Worm (Caenorhabditis elegans): ENCODE results near the gene R10H10.4.

ce11 chrIV:10347528-10347927 lies 47.2 kb downstream of the R10H10.4 start:
- TF ChIP-seq ama-1 (optimal IDR thresholded peaks at IDR 0.05) (no peak), ceh-13 (GFP tag; optimal IDR thresholded peaks at IDR 0.05) (no peak), F13C5.2 (tag; optimal IDR thresholded peaks at IDR 0.05) (no peak), tra-4 (tag; optimal IDR thresholded peaks at IDR 0.05) (no peak), flt-1 (GFP tag; IDR thresholded peaks at IDR 0.05) (no peak), sea-1 (GFP tag; conservative IDR thresholded peaks at IDR 0.05) (no peak), hmg-4 (GFP tag; optimal IDR thresholded peaks at IDR 0.05) (no peak), B0310.2 (tag; optimal IDR thresholded peaks at IDR 0.05) (no peak), hmbx-1 (tag; optimal IDR thresholded peaks at IDR 0.05) (no peak), tbx-11 (GFP tag; IDR thresholded peaks at IDR 0.05) (no peak)

Measured in whole organism, early embryonic.